Worm (Caenorhabditis elegans) whole organism, L4 larva: Measurements from ENCODE around the gene ptp-3.

Source experiments
- Y5F2A.4 ChIP-seq: fragments of 200-800 bp; sonication (Bioruptor generic); optimal IDR thresholded peaks from 2 replicates; lab custom pipeline; 2018; ENCODE audit warnings: mild to moderate bottlenecking, missing genetic modification characterization, missing compliant biosample characterization
- dmd-8 ChIP-seq: fragments of 200-800 bp; sonication (Bioruptor generic); IDR thresholded peaks from 2 replicates; pipeline ENCODE4 v1.3.6; 2022; ENCODE audit warnings: missing genetic modification characterization, missing compliant biosample characterization
- dmd-9 ChIP-seq: fragments of 200-800 bp; sonication (Bioruptor generic); IDR thresholded peaks from 2 replicates; pipeline ENCODE4 v1.3.6; 2022; ENCODE audit warnings: missing genetic modification reagents, missing genetic modification characterization, missing compliant biosample characterization
- egl-27 ChIP-seq: sonication (generic microtip); optimal IDR thresholded peaks from 3 replicates; lab custom pipeline; 2017; ENCODE audit warnings: missing biosample characterization, missing genetic modification reagents, missing genetic modification characterization
- egl-43 ChIP-seq: fragments of 200-800 bp; sonication (Bioruptor generic); IDR thresholded peaks from 2 replicates; pipeline ENCODE4 v1.3.6; 2022; ENCODE audit warnings: missing genetic modification reagents, missing genetic modification characterization, missing compliant biosample characterization
- mdl-1 ChIP-seq, 2 experiments: fragments of 150-350 bp in 1 of 2; sonication (generic microtip) in 1 of 2; optimal IDR thresholded peaks; 2 replicates each; lab custom pipeline; 2014 to 2017; ENCODE audit warnings: missing biosample characterization in 2 of 2, missing genetic modification characterization in 2 of 2
- nhr-237 ChIP-seq: sonication (generic microtip); optimal IDR thresholded peaks from 2 replicates; lab custom pipeline; 2017; ENCODE audit warnings: missing biosample characterization, missing genetic modification characterization
- pha-4 ChIP-seq, 2 experiments: fragments of 150-350 bp in 1 of 2; fragments of 200-800 bp in 1 of 2; sonication (Bioruptor generic) in 1 of 2; IDR thresholded peaks in 1 of 2; optimal IDR thresholded peaks in 1 of 2; 2 replicates each; pipeline versions ENCODE4 v1.3.6 to Lab custom; 2014 to 2022; ENCODE audit warnings: missing genetic modification characterization in 2 of 2, missing genetic modification reagents in 2 of 2, missing biosample characterization in 1 of 2, missing compliant biosample characterization in 1 of 2

DNA sequence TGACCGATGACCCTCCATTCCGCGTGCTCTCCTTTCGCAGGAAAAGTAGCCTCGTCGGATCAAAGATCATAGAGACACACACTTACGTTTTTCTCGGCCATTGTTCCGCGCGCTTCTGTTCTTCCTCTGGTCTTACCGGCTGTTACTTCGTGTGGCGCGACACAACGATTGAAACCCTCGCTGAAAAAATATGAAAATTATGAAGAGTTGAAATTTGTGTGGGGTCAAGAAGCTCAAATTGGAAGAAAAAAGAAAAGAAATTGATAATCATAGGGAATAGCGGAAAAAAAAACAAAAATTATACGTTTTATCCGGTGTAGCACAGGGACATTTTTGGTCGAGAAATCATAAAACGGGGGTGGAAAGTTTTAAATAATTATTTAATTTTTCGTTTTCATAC is 65.7 kb downstream of the ptp-3 start, which contains the start of gene cey-1:
- TF ChIP-seq dmd-9, result no peak
- no peak for TF ChIP-seq Y5F2A.4 (GFP tag; lab: Kevin White, UChicago)
- no peak for TF ChIP-seq dmd-8 (GFP tag; lab: Robert Waterston, UW)
- TF ChIP-seq pha-4 (GFP tag; IDR thresholded peaks at IDR 0.05; lab: Robert Waterston, UW), result no peak
- TF ChIP-seq pha-4 (tag; optimal IDR thresholded peaks at IDR 0.05; lab: Kevin White, UChicago), result no peak
- TF ChIP-seq nhr-237 (tag; lab: Kevin White, UChicago), result no peak
- no peak for TF ChIP-seq egl-43
- TF ChIP-seq egl-27, result no peak
- TF ChIP-seq mdl-1 (tag; optimal IDR thresholded peaks at IDR 0.05; lab: Kevin White, UChicago), result no peak
